Worm (Caenorhabditis elegans) whole organism, L3 larva: ENCODE measurements around the gene C27D8.4.

Experiments used
- R02D3.7 ChIP-seq: fragments of 150-350 bp; optimal IDR thresholded peaks from 2 replicates; lab custom pipeline; 2014; ENCODE audit warnings: missing biosample characterization, missing genetic modification characterization
- ceh-16 ChIP-seq: sonication (generic microtip); optimal IDR thresholded peaks from 2 replicates; lab custom pipeline; 2017; ENCODE audit warnings: missing biosample characterization, missing genetic modification characterization
- elt-3 ChIP-seq, 3 experiments: fragments of 150-350 bp in 1 of 3; sonication (generic microtip) in 2 of 3; optimal IDR thresholded peaks; 2 replicates in 2 of 3; 4 replicates in 1 of 3; lab custom pipeline; 2014 to 2017; ENCODE audit warnings: missing biosample characterization in 3 of 3, missing genetic modification characterization in 3 of 3
- snpc-4 ChIP-seq: fragments of 150-350 bp; optimal IDR thresholded peaks from 2 replicates; lab custom pipeline; 2014; ENCODE audit warnings: missing biosample characterization, missing genetic modification characterization
- unc-62 ChIP-seq: fragments of 150-350 bp; sonication (generic microtip); optimal IDR thresholded peaks from 4 replicates; lab custom pipeline; 2014; ENCODE audit warnings: missing biosample characterization, missing genetic modification reagents, missing genetic modification characterization
- zag-1 ChIP-seq: fragments of 150-350 bp; optimal IDR thresholded peaks from 2 replicates; lab custom pipeline; 2014; ENCODE audit warnings: missing biosample characterization, missing genetic modification characterization
- ztf-11 ChIP-seq: fragments of 150-350 bp; optimal IDR thresholded peaks from 2 replicates; lab custom pipeline; 2014; ENCODE audit warnings: missing biosample characterization, missing genetic modification characterization

DNA sequence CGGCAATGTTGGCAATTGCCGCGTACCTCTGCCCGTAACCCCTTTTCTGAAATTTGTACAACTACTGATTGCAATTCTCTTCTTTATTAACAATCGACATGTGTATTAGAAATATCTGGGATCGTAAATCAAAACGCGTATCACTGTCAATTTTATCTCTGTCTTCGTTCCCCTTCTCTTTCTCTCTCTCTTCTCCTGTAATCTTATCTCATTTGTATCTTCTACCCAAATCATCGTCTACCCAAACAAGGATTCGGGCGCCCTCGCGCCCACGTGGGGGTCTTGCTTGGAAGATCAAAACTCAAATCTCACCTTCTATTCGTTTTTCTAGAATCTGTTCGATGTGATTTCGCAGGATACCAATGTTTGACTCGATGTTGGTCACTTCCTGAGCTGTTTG is 7.1 kb downstream of the C27D8.4 start, which contains the start of gene C27D8.2:
- TF ChIP-seq ceh-16 (tag; lab: Kevin White, UChicago) (no peak), elt-3 (tag; optimal IDR thresholded peaks at IDR 0.05; lab: Kevin White, UChicago) (peak in 1 of 3 experiments; percentile 34), ztf-11 (no peak), zag-1 (tag; lab: Kevin White, UChicago) (no peak), snpc-4 (tag; lab: Kevin White, UChicago) (no peak), unc-62 (GFP tag; lab: Kevin White, UChicago) (no peak), R02D3.7 (tag; lab: Kevin White, UChicago) (no peak)
